Worm (Caenorhabditis elegans) whole organism, mixed stage, embryonic: ENCODE measurements around the gene W06B4.1.

Experiments
- M03D4.4 ChIP-seq: sonication (generic microtip); optimal IDR thresholded peaks from 2 replicates; lab custom pipeline; 2017; ENCODE audit warnings: mild to moderate bottlenecking, missing genetic modification characterization, missing compliant biosample characterization
- bed-3 ChIP-seq: fragments of 200-800 bp; sonication (Bioruptor generic); optimal IDR thresholded peaks from 3 replicates; lab custom pipeline; 2018; ENCODE audit warnings: mild to moderate bottlenecking, missing genetic modification characterization, moderate library complexity, missing compliant biosample characterization
- ceh-39 ChIP-seq: fragments of 150-350 bp; optimal IDR thresholded peaks from 2 replicates; lab custom pipeline; 2014; ENCODE audit warnings: missing biosample characterization, missing genetic modification characterization
- ceh-43 ChIP-seq: fragments of 200-800 bp; sonication (Bioruptor generic); optimal IDR thresholded peaks from 2 replicates; lab custom pipeline; 2018; ENCODE audit warnings: mild to moderate bottlenecking, missing genetic modification characterization, moderate library complexity, missing compliant biosample characterization
- ceh-83 ChIP-seq: fragments of 200-800 bp; sonication (Bioruptor generic); optimal IDR thresholded peaks from 2 replicates; lab custom pipeline; 2018; ENCODE audit warnings: mild to moderate bottlenecking, missing genetic modification characterization, missing compliant biosample characterization
- ces-1 ChIP-seq: fragments of 150-350 bp; optimal IDR thresholded peaks from 2 replicates; lab custom pipeline; 2014; ENCODE audit warnings: missing biosample characterization, missing genetic modification reagents, missing genetic modification characterization
- cnd-1 ChIP-seq: fragments of 200-800 bp; sonication (Bioruptor generic); optimal IDR thresholded peaks from 2 replicates; lab custom pipeline; 2018; ENCODE audit warnings: mild to moderate bottlenecking, missing genetic modification characterization, missing compliant biosample characterization
- elt-3 ChIP-seq: fragments of 150-350 bp; optimal IDR thresholded peaks from 2 replicates; lab custom pipeline; 2014; ENCODE audit warnings: missing biosample characterization, missing genetic modification characterization
- flh-1 ChIP-seq: fragments of 200-800 bp; sonication (Bioruptor generic); optimal IDR thresholded peaks from 2 replicates; lab custom pipeline; 2018; ENCODE audit warnings: mild to moderate bottlenecking, missing genetic modification characterization, moderate library complexity, missing compliant biosample characterization
- ham-2 ChIP-seq: fragments of 200-800 bp; sonication (Bioruptor generic); optimal IDR thresholded peaks from 2 replicates; lab custom pipeline; 2018; ENCODE audit warnings: mild to moderate bottlenecking, missing genetic modification characterization, missing compliant biosample characterization
- hlh-1 ChIP-seq: fragments of 150-350 bp; optimal IDR thresholded peaks from 2 replicates; lab custom pipeline; 2014; ENCODE audit warnings: missing biosample characterization, missing genetic modification reagents, missing genetic modification characterization
- lin-32 ChIP-seq: fragments of 200-800 bp; sonication (Bioruptor generic); optimal IDR thresholded peaks from 2 replicates; lab custom pipeline; 2018; ENCODE audit warnings: mild to moderate bottlenecking, missing genetic modification characterization, missing compliant biosample characterization
- lsy-2 ChIP-seq: fragments of 150-350 bp; optimal IDR thresholded peaks from 2 replicates; lab custom pipeline; 2014; ENCODE audit warnings: missing biosample characterization, missing genetic modification characterization
- mab-5 ChIP-seq: fragments of 150-350 bp; optimal IDR thresholded peaks from 2 replicates; lab custom pipeline; 2014; ENCODE audit warnings: missing biosample characterization, missing genetic modification characterization
- mep-1 ChIP-seq: fragments of 150-350 bp; optimal IDR thresholded peaks from 2 replicates; lab custom pipeline; 2017; ENCODE audit warnings: missing biosample characterization, missing genetic modification reagents, missing genetic modification characterization, inconsistent platforms
- mls-2 ChIP-seq: sonication (generic microtip); optimal IDR thresholded peaks from 2 replicates; lab custom pipeline; 2016; ENCODE audit warnings: mild to moderate bottlenecking, missing genetic modification characterization, moderate library complexity, missing compliant biosample characterization
- nhr-12 ChIP-seq: fragments of 150-350 bp; optimal IDR thresholded peaks from 2 replicates; lab custom pipeline; 2014; ENCODE audit warnings: missing biosample characterization, missing genetic modification characterization
- nhr-28 ChIP-seq: fragments of 150-350 bp; optimal IDR thresholded peaks from 2 replicates; lab custom pipeline; 2014; ENCODE audit warnings: missing biosample characterization, missing genetic modification characterization
- nhr-76 ChIP-seq: sonication (generic microtip); optimal IDR thresholded peaks from 2 replicates; lab custom pipeline; 2017; ENCODE audit warnings: missing biosample characterization, missing genetic modification characterization
- pha-4 ChIP-seq: fragments of 150-350 bp; optimal IDR thresholded peaks from 2 replicates; lab custom pipeline; 2018; ENCODE audit warnings: missing biosample characterization, missing genetic modification reagents, missing genetic modification characterization
- sem-2 ChIP-seq: fragments of 200-800 bp; sonication (Bioruptor generic); optimal IDR thresholded peaks from 2 replicates; lab custom pipeline; 2018; ENCODE audit warnings: mild to moderate bottlenecking, missing genetic modification characterization, missing compliant biosample characterization
- snpc-4 ChIP-seq: fragments of 150-350 bp; optimal IDR thresholded peaks from 2 replicates; lab custom pipeline; 2014; ENCODE audit warnings: missing biosample characterization, missing genetic modification characterization
- sptf-1 ChIP-seq: sonication (generic microtip); optimal IDR thresholded peaks from 2 replicates; lab custom pipeline; 2017; ENCODE audit warnings: mild to moderate bottlenecking, missing genetic modification characterization, moderate library complexity, missing compliant biosample characterization
- tbx-8 ChIP-seq: fragments of 200-800 bp; sonication (Bioruptor generic); optimal IDR thresholded peaks from 2 replicates; lab custom pipeline; 2018; ENCODE audit warnings: mild to moderate bottlenecking, missing genetic modification characterization, moderate library complexity, missing compliant biosample characterization
- unc-120 ChIP-seq: sonication (generic microtip); optimal IDR thresholded peaks from 2 replicates; lab custom pipeline; 2017; ENCODE audit warnings: missing genetic modification characterization, missing compliant biosample characterization; ENCODE audit not compliant: poor library complexity, severe bottlenecking
- unc-39 ChIP-seq: fragments of 150-350 bp; optimal IDR thresholded peaks from 2 replicates; lab custom pipeline; 2014; ENCODE audit warnings: missing biosample characterization, missing genetic modification characterization
- unc-62 ChIP-seq: fragments of 150-350 bp; optimal IDR thresholded peaks from 2 replicates; lab custom pipeline; 2014; ENCODE audit warnings: missing biosample characterization, missing genetic modification reagents, missing genetic modification characterization
- zip-8 ChIP-seq: fragments of 150-350 bp; optimal IDR thresholded peaks from 2 replicates; lab custom pipeline; 2014; ENCODE audit warnings: missing biosample characterization, missing genetic modification characterization
- ztf-11 ChIP-seq: fragments of 150-350 bp; optimal IDR thresholded peaks from 2 replicates; lab custom pipeline; 2014; ENCODE audit warnings: missing biosample characterization, missing genetic modification characterization

The W06B4.1 gene

ce11 chrII:4518300-4518907, 47.0 kb downstream of the W06B4.1 start, which contains the start of gene hlh-1:
TSS of gene hlh-1 (plus strand) at chrII:4518574.
- TF ChIP-seq unc-62 (GFP tag; lab: Kevin White, UChicago) (peak; percentile 83), ces-1 (no peak), ceh-83 (GFP tag; lab: Kevin White, UChicago) (no peak), cnd-1 (tag; lab: Kevin White, UChicago) (no peak), ztf-11 (tag; lab: Kevin White, UChicago) (no peak), lin-32 (no peak), sem-2 (no peak), unc-39 (tag; lab: Kevin White, UChicago) (no peak), unc-120 (tag; lab: Kevin White, UChicago) (peak; percentile 100), pha-4 (tag; lab: Kevin White, UChicago) (no peak), hlh-1 (tag; lab: Kevin White, UChicago) (peak; percentile 100), ham-2 (GFP tag; lab: Kevin White, UChicago) (no peak), lsy-2 (tag; lab: Kevin White, UChicago) (peak; percentile 89), M03D4.4 (tag; lab: Kevin White, UChicago) (no peak), mep-1 (tag; lab: Kevin White, UChicago) (no peak), sptf-1 (tag; lab: Kevin White, UChicago) (peak; percentile 12), zip-8 (tag; lab: Kevin White, UChicago) (no peak), nhr-12 (tag; lab: Kevin White, UChicago) (no peak), snpc-4 (tag; lab: Kevin White, UChicago) (no peak)

- TF ChIP-seq sem-2 (no peak), mls-2 (tag; lab: Kevin White, UChicago) (no peak), unc-62 (GFP tag; lab: Kevin White, UChicago) (peak; percentile 62), M03D4.4 (tag; lab: Kevin White, UChicago) (no peak), hlh-1 (tag; lab: Kevin White, UChicago) (peak; percentile 100), lsy-2 (tag; lab: Kevin White, UChicago) (no peak), nhr-28 (tag; lab: Kevin White, UChicago) (no peak), mab-5 (tag; lab: Kevin White, UChicago) (no peak), nhr-12 (tag; lab: Kevin White, UChicago) (no peak), ham-2 (GFP tag; lab: Kevin White, UChicago) (no peak), unc-120 (tag; lab: Kevin White, UChicago) (peak; percentile 89), nhr-76 (no peak), mep-1 (tag; lab: Kevin White, UChicago) (no peak), ceh-83 (GFP tag; lab: Kevin White, UChicago) (no peak), zip-8 (tag; lab: Kevin White, UChicago) (no peak), cnd-1 (tag; lab: Kevin White, UChicago) (no peak), elt-3 (tag; lab: Kevin White, UChicago) (no peak), ceh-39 (tag; lab: Kevin White, UChicago) (no peak), tbx-8 (no peak), bed-3 (GFP tag; lab: Kevin White, UChicago) (no peak), pha-4 (tag; lab: Kevin White, UChicago) (no peak), ceh-43 (GFP tag; lab: Kevin White, UChicago) (no peak), flh-1 (GFP tag; lab: Kevin White, UChicago) (no peak)
These were observed 48.7 kb downstream of the W06B4.1 start for ce11 chrII:4519976-4520594.
